Worm (Caenorhabditis elegans): Measurements from ENCODE around the gene ZC239.6.
"Not testable (repeated sequence)": the region's sequence is repeated elsewhere in the genome, so short reads cannot be mapped to it uniquely, and the experiment has no call there.

The ZC239.6 gene

ce11 chrII:3209251-3209650 is at the start of gene ZC239.6:
Gene ZC239.6 (plus strand): TSS chrII:3209631.
- TF ChIP-seq ztf-29 (GFP tag; IDR thresholded peaks at IDR 0.05) = no peak

- TF ChIP-seq klf-2 (GFP tag; conservative IDR thresholded peaks at IDR 0.05) (no peak), tab-1 (GFP tag; IDR thresholded peaks at IDR 0.05) (no peak), ztf-23 (GFP tag; IDR thresholded peaks at IDR 0.05) (no peak), med-1 (GFP tag; optimal IDR thresholded peaks at IDR 0.05; ENCODE audit: insufficient read depth) (no peak), flt-1 (GFP tag; IDR thresholded peaks at IDR 0.05) (no peak), ztf-29 (GFP tag; IDR thresholded peaks at IDR 0.05) (no peak), ref-1 (GFP tag; conservative IDR thresholded peaks at IDR 0.05) (no peak), T22C8.4 (GFP tag; IDR thresholded peaks at IDR 0.05) (no peak), cog-1 (tag; optimal IDR thresholded peaks at IDR 0.05) (no peak)
These were observed 39.3 kb upstream of the ZC239.6 start, which contains the start of gene fbxc-55 for ce11 chrII:3170089-3170488. Gene fbxc-55 (minus strand): TSS chrII:3170189.

ce11 chrII:3172176-3172575 is 37.3 kb upstream of the ZC239.6 start, which contains the start of gene Y27F2A.10:
Gene Y27F2A.10 (minus strand): TSS chrII:3172276.
- TF ChIP-seq ztf-29 (GFP tag; IDR thresholded peaks at IDR 0.05) (no peak), tab-1 (GFP tag; IDR thresholded peaks at IDR 0.05) (no peak), klf-2 (GFP tag; conservative IDR thresholded peaks at IDR 0.05) (no peak), ref-1 (GFP tag; conservative IDR thresholded peaks at IDR 0.05) (no peak), med-1 (GFP tag; optimal IDR thresholded peaks at IDR 0.05; ENCODE audit: insufficient read depth) (no peak), T22C8.4 (GFP tag; IDR thresholded peaks at IDR 0.05) (no peak), cog-1 (tag; optimal IDR thresholded peaks at IDR 0.05) (no peak), flt-1 (GFP tag; IDR thresholded peaks at IDR 0.05) (no peak)

ce11 chrII:3177663-3178062 is 31.8 kb upstream of the ZC239.6 start, which contains the start of gene sri-40:
Gene sri-40 (plus strand): TSS chrII:3177963.
- TF ChIP-seq ztf-23 (GFP tag; IDR thresholded peaks at IDR 0.05); ref-1 (GFP tag; conservative IDR thresholded peaks at IDR 0.05); klf-2 (GFP tag; conservative IDR thresholded peaks at IDR 0.05): not testable (repeated sequence)

- TF ChIP-seq med-1 (GFP tag; optimal IDR thresholded peaks at IDR 0.05; ENCODE audit: insufficient read depth); tab-1 (GFP tag; IDR thresholded peaks at IDR 0.05); T22C8.4 (GFP tag; IDR thresholded peaks at IDR 0.05): not testable (repeated sequence)
These were observed 26.1 kb upstream of the ZC239.6 start, which contains the start of the genes Y27F2A.6 and Y27F2A.8 for ce11 chrII:3183300-3183840. Gene Y27F2A.6 (minus strand): TSS chrII:3183400. Gene Y27F2A.8 (plus strand): TSS chrII:3183790.

ce11 chrII:3184858-3185257 is 24.6 kb upstream of the ZC239.6 start, which contains the start of gene sri-78:
Gene sri-78 (plus strand): TSS chrII:3185158.
- not testable (repeated sequence) for TF ChIP-seq klf-2 (GFP tag; conservative IDR thresholded peaks at IDR 0.05); T22C8.4 (GFP tag; IDR thresholded peaks at IDR 0.05); tab-1 (GFP tag; IDR thresholded peaks at IDR 0.05)

- TF ChIP-seq tab-1 (GFP tag; IDR thresholded peaks at IDR 0.05) (no peak), T22C8.4 (GFP tag; IDR thresholded peaks at IDR 0.05) (no peak), ztf-23 (GFP tag; IDR thresholded peaks at IDR 0.05) (no peak), flt-1 (GFP tag; IDR thresholded peaks at IDR 0.05) (no peak), klf-2 (GFP tag; conservative IDR thresholded peaks at IDR 0.05) (no peak), ref-1 (GFP tag; conservative IDR thresholded peaks at IDR 0.05) (no peak), ztf-29 (GFP tag; IDR thresholded peaks at IDR 0.05) (no peak), med-1 (GFP tag; optimal IDR thresholded peaks at IDR 0.05; ENCODE audit: insufficient read depth) (no peak), cog-1 (tag; optimal IDR thresholded peaks at IDR 0.05) (no peak)
These were observed 23.6 kb upstream of the ZC239.6 start for ce11 chrII:3185848-3186247.

- TF ChIP-seq T22C8.4, tab-1, ztf-29 (GFP tag; IDR thresholded peaks at IDR 0.05): not testable (repeated sequence)
These were observed 20.4 kb upstream of the ZC239.6 start, which contains the start of gene Y27F2A.11 for ce11 chrII:3189038-3189437. Gene Y27F2A.11 (plus strand): TSS chrII:3189338.

ce11 chrII:3191544-3191943 is 17.9 kb upstream of the ZC239.6 start, which contains the start of gene Y27F2A.9:
Gene Y27F2A.9 (minus strand): TSS chrII:3191644.
- TF ChIP-seq flt-1 (GFP tag; IDR thresholded peaks at IDR 0.05); ref-1 (GFP tag; conservative IDR thresholded peaks at IDR 0.05); klf-2 (GFP tag; conservative IDR thresholded peaks at IDR 0.05): not testable (repeated sequence)

ce11 chrII:3195739-3196138 is 13.7 kb upstream of the ZC239.6 start:
- TF ChIP-seq T22C8.4 (GFP tag; IDR thresholded peaks at IDR 0.05) (no peak), flt-1 (GFP tag; IDR thresholded peaks at IDR 0.05) (no peak), ref-1 (GFP tag; conservative IDR thresholded peaks at IDR 0.05) (no peak), ztf-29 (GFP tag; IDR thresholded peaks at IDR 0.05) (no peak), ztf-23 (GFP tag; IDR thresholded peaks at IDR 0.05) (no peak)

ce11 chrII:3196966-3197365 is 12.5 kb upstream of the ZC239.6 start, which contains the start of gene gcy-15:
Gene gcy-15 (minus strand): TSS chrII:3197066.
- no peak for TF ChIP-seq klf-2 (GFP tag; conservative IDR thresholded peaks at IDR 0.05)
- no peak for TF ChIP-seq ref-1 (GFP tag; conservative IDR thresholded peaks at IDR 0.05)
- TF ChIP-seq ztf-23 (GFP tag; IDR thresholded peaks at IDR 0.05) = no peak
- TF ChIP-seq cog-1 (tag; optimal IDR thresholded peaks at IDR 0.05) = no peak
- no peak for TF ChIP-seq T22C8.4 (GFP tag; IDR thresholded peaks at IDR 0.05)
- no peak for TF ChIP-seq flt-1 (GFP tag; IDR thresholded peaks at IDR 0.05)
- no peak for TF ChIP-seq ztf-29 (GFP tag; IDR thresholded peaks at IDR 0.05)
- no peak for TF ChIP-seq tab-1 (GFP tag; IDR thresholded peaks at IDR 0.05)
- no peak for TF ChIP-seq med-1 (GFP tag; optimal IDR thresholded peaks at IDR 0.05; ENCODE audit: insufficient read depth)
